Fruit fly (Drosophila melanogaster) whole organism, prepupa: ENCODE results near the gene CG7632.
A peak's percentile ranks its signal among the peaks of the same experiment; 100 is the strongest.

Experiments
- CG11294 ChIP-seq: fragments of 200-800 bp; sonication (Bioruptor generic); IDR thresholded peaks from 2 replicates; pipeline ENCODE4 v1.3.6; 2022; ENCODE audit warnings: missing biosample characterization, missing genetic modification characterization
- CG11762 ChIP-seq: fragments of 200-800 bp; sonication (Bioruptor generic); optimal IDR thresholded peaks from 3 replicates; lab custom pipeline; 2016; ENCODE audit warnings: missing biosample characterization, missing genetic modification characterization; ENCODE audit not compliant: insufficient read depth
- CG11902 ChIP-seq: fragments of 200-800 bp; sonication (Bioruptor generic); optimal IDR thresholded peaks from 3 replicates; lab custom pipeline; 2016; ENCODE audit warnings: missing biosample characterization, missing genetic modification characterization
- CG31627 ChIP-seq: fragments of 200-800 bp; sonication (Bioruptor generic); optimal IDR thresholded peaks from 3 replicates; lab custom pipeline; 2016; ENCODE audit warnings: missing biosample characterization, missing genetic modification characterization
- CG32006 ChIP-seq: fragments of 200-800 bp; sonication (Bioruptor generic); optimal IDR thresholded peaks from 3 replicates; lab custom pipeline; 2017; ENCODE audit warnings: missing biosample characterization, mild to moderate bottlenecking, missing genetic modification characterization
- CG34406 ChIP-seq: fragments of 200-800 bp; sonication (Bioruptor generic); optimal IDR thresholded peaks from 3 replicates; lab custom pipeline; 2016; ENCODE audit warnings: missing biosample characterization, missing genetic modification characterization
- CG3919 ChIP-seq: fragments of 200-800 bp; sonication (Bioruptor generic); optimal IDR thresholded peaks from 3 replicates; lab custom pipeline; 2016; ENCODE audit warnings: missing biosample characterization, missing genetic modification characterization
- CG4318 ChIP-seq: fragments of 200-800 bp; sonication (Bioruptor generic); optimal IDR thresholded peaks from 3 replicates; lab custom pipeline; 2017; ENCODE audit warnings: missing biosample characterization, mild to moderate bottlenecking, missing genetic modification characterization
- CG6163 ChIP-seq: fragments of 200-800 bp; sonication (Bioruptor generic); IDR thresholded peaks from 3 replicates; pipeline ENCODE4 v1.3.6; 2022; ENCODE audit warnings: missing biosample characterization, missing genetic modification characterization
- CG6808 ChIP-seq: fragments of 200-800 bp; sonication (Bioruptor generic); optimal IDR thresholded peaks from 3 replicates; lab custom pipeline; 2017; ENCODE audit warnings: missing biosample characterization, missing genetic modification characterization, mild to moderate bottlenecking, moderate library complexity, missing genetic modification reagents
- CG6854 ChIP-seq: fragments of 200-800 bp; sonication (Bioruptor generic); optimal IDR thresholded peaks from 2 replicates; lab custom pipeline; 2017; ENCODE audit warnings: missing biosample characterization, mild to moderate bottlenecking, missing genetic modification characterization
- CG8319 ChIP-seq: fragments of 200-800 bp; sonication (Bioruptor generic); optimal IDR thresholded peaks from 3 replicates; lab custom pipeline; 2016; ENCODE audit warnings: missing biosample characterization, missing genetic modification characterization
- CG8632 ChIP-seq: fragments of 200-800 bp; sonication (Bioruptor generic); optimal IDR thresholded peaks from 3 replicates; lab custom pipeline; 2016; ENCODE audit warnings: missing biosample characterization, missing genetic modification characterization
- Eip78C ChIP-seq: fragments of 200-800 bp; sonication (Bioruptor generic); peaks from one replicate; lab custom pipeline; 2016; ENCODE audit warnings: missing biosample characterization, missing genetic modification characterization
- Eip93F ChIP-seq: fragments of 200-800 bp; sonication (Bioruptor generic); optimal IDR thresholded peaks from 2 replicates; lab custom pipeline; 2016; ENCODE audit warnings: missing biosample characterization, mild to moderate bottlenecking, missing genetic modification characterization
- Ets96B ChIP-seq: fragments of 200-800 bp; optimal IDR thresholded peaks from 2 replicates; lab custom pipeline; 2019; ENCODE audit warnings: missing biosample characterization, mild to moderate bottlenecking, missing genetic modification characterization, moderate library complexity
- Hr38 ChIP-seq: sonication (Bioruptor generic); optimal IDR thresholded peaks from 2 replicates; lab custom pipeline; 2016; ENCODE audit warnings: missing biosample characterization, missing genetic modification characterization
- Hr39 ChIP-seq: fragments of 200-800 bp; sonication (Bioruptor generic); optimal IDR thresholded peaks from 2 replicates; lab custom pipeline; 2016; ENCODE audit warnings: missing biosample characterization, missing genetic modification characterization
- Hr4 ChIP-seq: fragments of 200-800 bp; sonication (Bioruptor generic); optimal IDR thresholded peaks from 3 replicates; lab custom pipeline; 2016; ENCODE audit warnings: missing biosample characterization, missing genetic modification characterization
- Lpt ChIP-seq: fragments of 200-800 bp; sonication (Bioruptor generic); optimal IDR thresholded peaks from 3 replicates; lab custom pipeline; 2016; ENCODE audit warnings: missing biosample characterization, missing genetic modification characterization
- OdsH ChIP-seq: fragments of 200-800 bp; sonication (Bioruptor generic); optimal IDR thresholded peaks from 3 replicates; lab custom pipeline; 2016; ENCODE audit warnings: missing biosample characterization, missing genetic modification characterization
- Smox ChIP-seq: fragments of 200-800 bp; sonication (Bioruptor generic); optimal IDR thresholded peaks from 3 replicates; lab custom pipeline; 2016; ENCODE audit warnings: missing biosample characterization, missing genetic modification characterization
- Sox102F ChIP-seq: fragments of 200-800 bp; sonication (Bioruptor generic); optimal IDR thresholded peaks from 2 replicates; lab custom pipeline; 2016; ENCODE audit warnings: missing biosample characterization, mild to moderate bottlenecking, missing genetic modification characterization
- Sox14 ChIP-seq: fragments of 200-800 bp; sonication (Bioruptor generic); optimal IDR thresholded peaks from 3 replicates; lab custom pipeline; 2016; ENCODE audit warnings: missing biosample characterization, missing genetic modification characterization
- achi ChIP-seq: fragments of 200-800 bp; sonication (Bioruptor generic); optimal IDR thresholded peaks from 3 replicates; lab custom pipeline; 2016; ENCODE audit warnings: missing biosample characterization, missing genetic modification characterization
- acj6 ChIP-seq: fragments of 200-800 bp; sonication (Bioruptor generic); optimal IDR thresholded peaks from 3 replicates; lab custom pipeline; 2016; ENCODE audit warnings: missing biosample characterization, missing genetic modification characterization
- cyc ChIP-seq: fragments of 200-800 bp; sonication (Bioruptor generic); optimal IDR thresholded peaks from 3 replicates; lab custom pipeline; 2016; ENCODE audit warnings: missing biosample characterization, missing genetic modification characterization
- dsx ChIP-seq: fragments of 200-800 bp; optimal IDR thresholded peaks from 3 replicates; lab custom pipeline; 2019; ENCODE audit warnings: missing biosample characterization, mild to moderate bottlenecking, missing genetic modification characterization, moderate library complexity; ENCODE audit not compliant: poor library complexity, severe bottlenecking
- esn ChIP-seq: fragments of 200-800 bp; sonication (Bioruptor generic); optimal IDR thresholded peaks from 2 replicates; lab custom pipeline; 2016; ENCODE audit warnings: missing biosample characterization, mild to moderate bottlenecking, missing genetic modification characterization, moderate library complexity
- fd59A ChIP-seq: fragments of 200-800 bp; sonication (Bioruptor generic); optimal IDR thresholded peaks from 2 replicates; lab custom pipeline; 2017; ENCODE audit warnings: missing biosample characterization, mild to moderate bottlenecking, missing genetic modification characterization, missing genetic modification reagents
- fkh ChIP-seq: fragments of 200-800 bp; sonication (Bioruptor generic); optimal IDR thresholded peaks from 3 replicates; lab custom pipeline; 2017; ENCODE audit warnings: missing biosample characterization, mild to moderate bottlenecking, missing genetic modification characterization, moderate library complexity
- lz ChIP-seq: fragments of 200-800 bp; sonication (Bioruptor generic); optimal IDR thresholded peaks from 3 replicates; lab custom pipeline; 2016; ENCODE audit warnings: missing biosample characterization, missing genetic modification characterization
- salr ChIP-seq, 2 experiments: fragments of 200-800 bp; sonication (Bioruptor generic); optimal IDR thresholded peaks; 3 replicates each; lab custom pipeline; 2016 to 2018; ENCODE audit warnings: missing biosample characterization in 2 of 2, missing genetic modification characterization in 2 of 2, mild to moderate bottlenecking in 1 of 2
- spab ChIP-seq: fragments of 200-800 bp; sonication (Bioruptor generic); optimal IDR thresholded peaks from 2 replicates; lab custom pipeline; 2017; ENCODE audit warnings: missing biosample characterization, mild to moderate bottlenecking, missing genetic modification characterization, missing genetic modification reagents
- ss ChIP-seq, 2 experiments: fragments of 200-800 bp; sonication (Bioruptor generic); optimal IDR thresholded peaks; 2 replicates in 1 of 2; 3 replicates in 1 of 2; lab custom pipeline; 2017 to 2018; ENCODE audit warnings: mild to moderate bottlenecking in 2 of 2, missing biosample characterization in 2 of 2, missing genetic modification characterization in 2 of 2, moderate library complexity in 1 of 2
- svp ChIP-seq: fragments of 200-800 bp; sonication (Bioruptor generic); peaks from one replicate; lab custom pipeline; 2016; ENCODE audit warnings: missing biosample characterization, missing genetic modification characterization
- vri ChIP-seq: fragments of 200-800 bp; sonication (Bioruptor generic); optimal IDR thresholded peaks from 3 replicates; lab custom pipeline; 2016; ENCODE audit warnings: missing biosample characterization, mild to moderate bottlenecking, missing genetic modification characterization

Gene CG7632

DNA sequence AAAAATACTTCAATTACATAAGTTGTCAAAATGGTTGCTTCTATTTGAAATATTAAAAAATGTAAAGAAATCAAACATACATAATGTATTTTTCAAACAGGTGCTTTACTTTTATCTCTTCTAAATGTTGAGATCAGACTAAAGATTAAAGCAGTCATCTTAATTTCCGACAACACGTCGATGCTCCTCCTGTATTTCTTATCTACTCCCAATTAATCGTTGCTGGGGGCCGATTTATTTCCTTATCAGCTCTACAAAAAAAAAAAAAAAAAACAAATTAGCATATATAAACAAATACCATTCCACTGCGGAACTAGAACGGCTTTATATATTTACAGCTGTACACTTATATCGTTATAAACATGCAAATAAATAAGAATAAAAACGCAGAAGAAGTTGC is 22.8 kb upstream of the CG7632 start:
- TF ChIP-seq CG11762 (GFP tag; lab: Kevin White, UChicago) (no peak), svp (GFP tag; lab: Kevin White, UChicago) (peak; percentile 75), Eip78C (GFP tag; lab: Kevin White, UChicago) (peak; percentile 34), ss (GFP tag; optimal IDR thresholded peaks at IDR 0.05; lab: Kevin White, UChicago) (no peak), salr (GFP tag; optimal IDR thresholded peaks at IDR 0.05; lab: Kevin White, UChicago) (no peak)
- TF ChIP-seq, all 60 proteins: peak for 2

DNA sequence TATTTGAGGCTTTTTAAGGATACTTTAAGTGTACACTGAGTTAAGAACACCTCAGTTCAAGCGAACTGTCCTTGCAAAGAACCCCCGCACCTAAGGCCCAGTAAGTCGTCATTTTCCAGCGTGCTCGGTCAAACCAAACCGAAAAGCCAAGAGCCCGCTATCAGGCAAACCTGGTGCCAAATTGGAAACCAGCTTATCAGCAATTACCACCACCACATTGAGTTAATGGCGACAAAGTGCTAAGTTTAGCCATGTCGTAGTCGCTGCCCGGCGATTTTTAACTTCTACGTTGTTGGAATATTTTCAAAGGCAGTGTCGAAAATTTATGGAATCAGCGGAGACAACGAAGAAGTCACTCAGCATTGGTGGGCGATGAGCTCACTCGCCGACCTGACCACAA is 21.8 kb upstream of the CG7632 start:
- TF ChIP-seq vri (GFP tag; lab: Kevin White, UChicago): peak; percentile 33
- peak; percentile 76 for TF ChIP-seq Eip93F
- TF ChIP-seq CG8632 (GFP tag; lab: Kevin White, UChicago): no peak

- TF ChIP-seq vri (GFP tag; lab: Kevin White, UChicago): no peak
- no peak for TF ChIP-seq CG11294 (GFP tag; lab: Robert Waterston, UW)
- no peak for TF ChIP-seq CG31627 (GFP tag; lab: Kevin White, UChicago)
- TF ChIP-seq CG4318 (GFP tag; lab: Kevin White, UChicago): no peak
- TF ChIP-seq dsx (GFP tag; lab: Kevin White, UChicago): no peak
- no peak for TF ChIP-seq acj6 (GFP tag; lab: Kevin White, UChicago)
- no peak for TF ChIP-seq Lpt (GFP tag; lab: Kevin White, UChicago)
- no peak for TF ChIP-seq ss (GFP tag; optimal IDR thresholded peaks at IDR 0.05; lab: Kevin White, UChicago)
- no peak for TF ChIP-seq cyc
- no peak for TF ChIP-seq OdsH (GFP tag; lab: Kevin White, UChicago)
- no peak for TF ChIP-seq Ets96B (tag; lab: Kevin White, UChicago)
- no peak for TF ChIP-seq CG3919 (GFP tag; lab: Kevin White, UChicago)
- no peak for TF ChIP-seq CG6163
- no peak for TF ChIP-seq Sox102F (GFP tag; lab: Kevin White, UChicago)
Measured at dm6 chr3L:21283795-21284194, 20.7 kb upstream of the CG7632 start.

DNA sequence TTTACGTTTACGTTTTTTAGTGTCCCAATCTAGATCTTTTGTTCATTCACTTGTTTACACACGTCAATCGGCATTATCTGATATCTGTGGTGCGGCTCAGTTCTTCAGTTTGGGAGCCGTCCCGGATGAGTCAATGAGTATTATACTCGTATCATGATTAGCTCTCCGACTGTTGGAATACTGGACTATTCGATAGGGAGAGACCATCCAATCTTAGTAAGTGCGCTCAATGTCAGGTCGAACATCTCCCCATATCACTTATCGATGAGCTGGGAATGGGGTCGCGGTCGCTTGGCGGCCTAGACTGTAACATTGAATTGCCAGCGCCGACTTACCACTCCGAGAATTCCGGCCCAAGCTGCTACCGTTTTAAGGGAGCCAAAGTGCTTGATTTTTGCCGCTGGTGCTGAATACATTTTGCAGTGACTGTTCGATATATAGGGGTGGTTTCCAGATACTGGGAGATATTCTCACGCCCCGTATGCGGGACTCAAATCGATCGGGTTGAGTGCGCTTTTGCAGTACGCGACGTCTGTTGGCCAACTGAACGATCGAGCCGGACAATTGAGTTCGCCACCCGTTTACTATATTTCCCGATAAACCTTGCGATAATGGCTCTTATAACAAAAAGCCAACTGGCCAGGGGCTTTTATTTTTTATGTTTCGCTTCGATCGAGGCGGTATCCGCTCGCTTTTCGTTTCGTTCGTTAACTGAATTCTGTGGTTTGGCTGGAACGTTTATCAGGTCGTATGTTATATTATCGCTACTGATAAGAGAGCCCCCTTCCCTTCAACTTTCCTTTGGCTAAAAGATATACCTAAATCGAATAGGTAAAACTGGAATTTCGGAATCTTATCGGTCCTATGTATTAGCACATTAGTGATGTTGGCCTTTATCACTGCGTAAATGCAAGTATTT is 19.5 kb upstream of the CG7632 start:
- no peak for TF ChIP-seq CG34406 (GFP tag; lab: Kevin White, UChicago)
- TF ChIP-seq vri (GFP tag; lab: Kevin White, UChicago): peak; percentile 81
- peak; percentile 35 for TF ChIP-seq fkh (GFP tag; lab: Kevin White, UChicago)
- TF ChIP-seq Eip93F: peak; percentile 37
- peak; percentile 55 for TF ChIP-seq Eip78C (GFP tag; lab: Kevin White, UChicago)

DNA sequence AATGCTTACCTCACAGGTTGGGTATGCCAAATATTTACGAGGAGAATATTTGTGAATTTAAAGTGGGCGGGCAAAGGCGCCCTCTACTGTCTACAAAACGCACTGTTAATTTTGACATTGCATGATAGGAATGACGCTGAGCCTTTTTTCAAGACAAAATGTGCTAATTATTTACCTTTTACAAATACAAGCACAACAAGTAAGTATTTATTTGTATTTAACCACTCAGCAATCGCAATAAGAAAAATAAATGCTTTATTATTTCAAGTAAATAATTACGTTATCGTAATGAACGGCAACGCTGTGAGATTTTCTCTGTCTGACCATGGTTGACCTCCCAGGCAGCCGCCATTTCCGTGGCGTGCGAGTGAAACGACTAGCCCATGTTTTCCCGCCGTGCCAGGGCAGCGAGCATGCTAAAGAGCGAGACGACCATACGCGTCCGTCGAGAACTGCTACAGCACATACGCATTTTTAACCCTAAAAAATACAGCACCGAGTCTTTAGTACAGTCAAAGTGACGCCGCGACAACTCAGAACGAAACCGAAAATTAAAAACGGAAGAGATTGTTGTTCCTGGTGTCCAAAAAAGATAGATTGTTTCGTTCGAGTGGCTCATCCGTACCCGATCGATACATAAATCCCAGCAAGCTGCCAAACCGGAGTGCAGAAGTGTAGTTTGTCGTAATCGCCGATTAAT is 18.7 kb upstream of the CG7632 start, which contains the start of the genes CG12974 and pzg:
Gene CG12974 (minus strand): TSS at position 324 of the 700 bp plus-strand sequence.
Gene pzg (plus strand): TSS at position 461 of the 700 bp plus-strand sequence.
- TF ChIP-seq lz (GFP tag; lab: Kevin White, UChicago) (peak; percentile 63), Smox (GFP tag; lab: Kevin White, UChicago) (peak; percentile 44), CG11294 (GFP tag; lab: Robert Waterston, UW) (no peak), acj6 (GFP tag; lab: Kevin White, UChicago) (peak; percentile 48), CG8632 (GFP tag; lab: Kevin White, UChicago) (peak; percentile 27), fd59A (GFP tag; lab: Kevin White, UChicago) (no peak), Hr38 (no peak), CG8319 (GFP tag; lab: Kevin White, UChicago) (peak; percentile 13), CG31627 (GFP tag; lab: Kevin White, UChicago) (peak; percentile 66), Ets96B (tag; lab: Kevin White, UChicago) (peak; percentile 17), spab (GFP tag; lab: Kevin White, UChicago) (no peak), CG11762 (GFP tag; lab: Kevin White, UChicago) (peak; percentile 5), CG11902 (GFP tag; lab: Kevin White, UChicago) (peak; percentile 54), CG6163 (peak; percentile 55; the same call in 1 of the 3 replicates), Eip78C (GFP tag; lab: Kevin White, UChicago) (peak; percentile 94), Hr4 (GFP tag; lab: Kevin White, UChicago) (peak; percentile 47), fkh (GFP tag; lab: Kevin White, UChicago) (peak; percentile 70), achi (GFP tag; lab: Kevin White, UChicago) (peak; percentile 50), CG6808 (no peak), dsx (GFP tag; lab: Kevin White, UChicago) (peak; percentile 4), CG3919 (GFP tag; lab: Kevin White, UChicago) (peak; percentile 66), CG32006 (GFP tag; lab: Kevin White, UChicago) (peak; percentile 46), vri (GFP tag; lab: Kevin White, UChicago) (peak; percentile 65), Sox14 (GFP tag; lab: Kevin White, UChicago) (peak; percentile 70), CG6854 (GFP tag; lab: Kevin White, UChicago) (peak; percentile 70), Hr39 (GFP tag; lab: Kevin White, UChicago) (peak; percentile 74), esn (GFP tag; lab: Kevin White, UChicago) (peak; percentile 67)
